Fruit fly (Drosophila melanogaster) whole organism, adult: ENCODE measurements around the gene CARPB.
A peak's percentile ranks its signal among the peaks of the same experiment; 100 is the strongest.

Source experiments
- CG11617 ChIP-seq: fragments of 200-800 bp; sonication (Bioruptor generic); optimal IDR thresholded peaks from 2 replicates; lab custom pipeline; 2017; ENCODE audit warnings: mild to moderate bottlenecking, missing biosample characterization, missing genetic modification reagents, missing genetic modification characterization
- CG12768 ChIP-seq: fragments of 200-800 bp; sonication (Bioruptor generic); optimal IDR thresholded peaks from 2 replicates; lab custom pipeline; 2017; ENCODE audit warnings: missing biosample characterization, missing genetic modification characterization, mild to moderate bottlenecking, moderate library complexity, missing genetic modification reagents
- CG14711 ChIP-seq: fragments of 200-800 bp; sonication (Bioruptor generic); optimal IDR thresholded peaks from 2 replicates; lab custom pipeline; 2018; ENCODE audit warnings: missing biosample characterization, mild to moderate bottlenecking, missing genetic modification characterization, moderate library complexity
- CG1620 ChIP-seq: fragments of 200-800 bp; sonication (Bioruptor generic); optimal IDR thresholded peaks from 2 replicates; lab custom pipeline; 2016; ENCODE audit warnings: missing biosample characterization, missing genetic modification characterization
- CG33017 ChIP-seq: fragments of 200-800 bp; sonication (Bioruptor generic); optimal IDR thresholded peaks from 2 replicates; lab custom pipeline; 2018; ENCODE audit warnings: missing biosample characterization, mild to moderate bottlenecking, missing genetic modification characterization, moderate library complexity
- CG5204 ChIP-seq: fragments of 200-800 bp; sonication (Bioruptor generic); optimal IDR thresholded peaks from 2 replicates; lab custom pipeline; 2016; ENCODE audit warnings: missing biosample characterization, missing genetic modification characterization
- CG7045 ChIP-seq: fragments of 200-800 bp; sonication (Bioruptor generic); optimal IDR thresholded peaks from 2 replicates; lab custom pipeline; 2017; ENCODE audit warnings: missing biosample characterization, mild to moderate bottlenecking, missing genetic modification characterization
- CG7101 ChIP-seq: fragments of 200-800 bp; sonication (Bioruptor generic); optimal IDR thresholded peaks from 2 replicates; lab custom pipeline; 2018; ENCODE audit warnings: missing biosample characterization, mild to moderate bottlenecking, missing genetic modification characterization, moderate library complexity
- Clk ChIP-seq: fragments of 200-800 bp; sonication (Bioruptor generic); optimal IDR thresholded peaks from 2 replicates; lab custom pipeline; 2017; ENCODE audit warnings: missing biosample characterization, missing genetic modification characterization
- Crg-1 ChIP-seq: fragments of 200-800 bp; sonication (Bioruptor generic); optimal IDR thresholded peaks from 2 replicates; lab custom pipeline; 2016; ENCODE audit warnings: missing biosample characterization, missing genetic modification characterization
- Hr96 ChIP-seq: fragments of 200-800 bp; sonication (Bioruptor generic); optimal IDR thresholded peaks from 2 replicates; lab custom pipeline; 2016; ENCODE audit warnings: missing biosample characterization, missing genetic modification characterization
- Mnt ChIP-seq: fragments of 200-800 bp; sonication (Bioruptor generic); optimal IDR thresholded peaks from 2 replicates; lab custom pipeline; 2016; ENCODE audit warnings: missing biosample characterization, mild to moderate bottlenecking, missing genetic modification characterization
- bab1 ChIP-seq: fragments of 200-800 bp; sonication (Bioruptor generic); optimal IDR thresholded peaks from 3 replicates; lab custom pipeline; 2019; ENCODE audit warnings: missing biosample characterization, mild to moderate bottlenecking, missing genetic modification characterization, moderate library complexity
- cic ChIP-seq: fragments of 200-800 bp; sonication (Bioruptor generic); optimal IDR thresholded peaks from 2 replicates; lab custom pipeline; 2017; ENCODE audit warnings: missing biosample characterization, mild to moderate bottlenecking, missing genetic modification characterization, moderate library complexity
- cnc ChIP-seq, 2 experiments: fragments of >200 bp; optimal IDR thresholded peaks; 2 replicates each; lab custom pipeline; 2017
- kay ChIP-seq: fragments of 200-800 bp; sonication (Bioruptor generic); peaks from one replicate; lab custom pipeline; 2016; ENCODE audit warnings: missing biosample characterization, missing genetic modification characterization, borderline replicate concordance
- ovo ChIP-seq: fragments of 200-800 bp; sonication (Bioruptor generic); optimal IDR thresholded peaks from 2 replicates; lab custom pipeline; 2016; ENCODE audit warnings: missing biosample characterization, missing genetic modification characterization
- pad ChIP-seq: fragments of 200-800 bp; sonication (Bioruptor generic); optimal IDR thresholded peaks from 3 replicates; lab custom pipeline; 2017; ENCODE audit warnings: missing biosample characterization, missing genetic modification characterization, mild to moderate bottlenecking, moderate library complexity, missing genetic modification reagents
- tj ChIP-seq: fragments of 200-800 bp; sonication (Bioruptor generic); optimal IDR thresholded peaks from 3 replicates; lab custom pipeline; 2017; ENCODE audit warnings: missing biosample characterization, mild to moderate bottlenecking, missing genetic modification characterization, moderate library complexity
- toe ChIP-seq: fragments of 200-800 bp; sonication (Bioruptor generic); optimal IDR thresholded peaks from 2 replicates; lab custom pipeline; 2016; ENCODE audit warnings: missing biosample characterization, missing genetic modification characterization

The CARPB gene

dm6 chrX:9757976-9758375, 25.0 kb upstream of the CARPB start:
- TF ChIP-seq toe (GFP tag; lab: Kevin White, UChicago) (no peak), cnc (optimal IDR thresholded peaks at IDR 0.05; lab: Kevin White, UChicago) (no peak), Hr96 (GFP tag; lab: Kevin White, UChicago) (no peak), CG33017 (no peak), CG12768 (no peak), CG5204 (GFP tag; lab: Kevin White, UChicago) (no peak)

dm6 chrX:9765565-9765964, 17.5 kb upstream of the CARPB start:
- TF ChIP-seq tj = no peak
- no peak for TF ChIP-seq cnc (optimal IDR thresholded peaks at IDR 0.05; lab: Kevin White, UChicago)
- no peak for TF ChIP-seq CG7101 (tag; lab: Kevin White, UChicago)
- no peak for TF ChIP-seq toe (GFP tag; lab: Kevin White, UChicago)
- TF ChIP-seq kay (GFP tag; lab: Kevin White, UChicago) = no peak
- TF ChIP-seq cic (GFP tag; lab: Kevin White, UChicago) = no peak
- no peak for TF ChIP-seq Clk
- no peak for TF ChIP-seq CG11617 (GFP tag; lab: Kevin White, UChicago)
- TF ChIP-seq Crg-1 = no peak
- TF ChIP-seq CG5204 (GFP tag; lab: Kevin White, UChicago) = no peak
- no peak for TF ChIP-seq ovo (GFP tag; lab: Kevin White, UChicago)
- no peak for TF ChIP-seq CG1620
- no peak for TF ChIP-seq Hr96 (GFP tag; lab: Kevin White, UChicago)
- TF ChIP-seq CG7045 (GFP tag; lab: Kevin White, UChicago) = no peak
- TF ChIP-seq Mnt (GFP tag; lab: Kevin White, UChicago) = no peak
- TF ChIP-seq CG12768 = no peak
- TF ChIP-seq CG33017 = no peak
- TF ChIP-seq CG14711 = no peak
- no peak for TF ChIP-seq pad (GFP tag; lab: Kevin White, UChicago)

- TF ChIP-seq tj (no peak), CG5204 (GFP tag; lab: Kevin White, UChicago) (no peak), pad (GFP tag; lab: Kevin White, UChicago) (no peak), Crg-1 (no peak), CG12768 (no peak), cic (GFP tag; lab: Kevin White, UChicago) (no peak), ovo (GFP tag; lab: Kevin White, UChicago) (no peak), kay (GFP tag; lab: Kevin White, UChicago) (no peak), CG7101 (tag; lab: Kevin White, UChicago) (no peak), Hr96 (GFP tag; lab: Kevin White, UChicago) (no peak), Mnt (GFP tag; lab: Kevin White, UChicago) (no peak), cnc (optimal IDR thresholded peaks at IDR 0.05; lab: Kevin White, UChicago) (no peak), CG14711 (no peak), CG11617 (GFP tag; lab: Kevin White, UChicago) (no peak), toe (GFP tag; lab: Kevin White, UChicago) (no peak), CG1620 (no peak), bab1 (GFP tag; lab: Kevin White, UChicago) (no peak)
These were observed 11.9 kb upstream of the CARPB start for dm6 chrX:9771084-9771483.

- TF ChIP-seq tj = peak; percentile 56
- TF ChIP-seq CG14711 = no peak
- peak; percentile 8 for TF ChIP-seq toe (GFP tag; lab: Kevin White, UChicago)
- no peak for TF ChIP-seq cnc (optimal IDR thresholded peaks at IDR 0.05; lab: Kevin White, UChicago)
- no peak for TF ChIP-seq cic (GFP tag; lab: Kevin White, UChicago)
- TF ChIP-seq kay (GFP tag; lab: Kevin White, UChicago) = no peak
- peak; percentile 61 for TF ChIP-seq ovo (GFP tag; lab: Kevin White, UChicago)
- peak; percentile 65 for TF ChIP-seq pad (GFP tag; lab: Kevin White, UChicago)
- TF ChIP-seq CG7101 (tag; lab: Kevin White, UChicago) = peak; percentile 31
- TF ChIP-seq Mnt (GFP tag; lab: Kevin White, UChicago) = peak; percentile 78
- TF ChIP-seq CG33017 = no peak
- peak; percentile 16 for TF ChIP-seq CG5204 (GFP tag; lab: Kevin White, UChicago)
- peak; percentile 77 for TF ChIP-seq Hr96 (GFP tag; lab: Kevin White, UChicago)
- no peak for TF ChIP-seq CG12768
- TF ChIP-seq CG7045 (GFP tag; lab: Kevin White, UChicago) = peak; percentile 29
- peak; percentile 82 for TF ChIP-seq bab1 (GFP tag; lab: Kevin White, UChicago)
- peak; percentile 67 for TF ChIP-seq Crg-1
- TF ChIP-seq CG1620 = peak; percentile 74
- TF ChIP-seq CG11617 (GFP tag; lab: Kevin White, UChicago) = peak; percentile 38
- TF ChIP-seq Clk = no peak
These were observed 4.5 kb upstream of the CARPB start, which contains the start of gene CG1354 for dm6 chrX:9778545-9778944. Gene CG1354 (plus strand): TSS chrX:9778742.

- no peak for TF ChIP-seq Clk
- no peak for TF ChIP-seq ovo (GFP tag; lab: Kevin White, UChicago)
- no peak for TF ChIP-seq CG1620
- no peak for TF ChIP-seq kay (GFP tag; lab: Kevin White, UChicago)
- TF ChIP-seq CG5204 (GFP tag; lab: Kevin White, UChicago) = no peak
- no peak for TF ChIP-seq Mnt (GFP tag; lab: Kevin White, UChicago)
- no peak for TF ChIP-seq CG7045 (GFP tag; lab: Kevin White, UChicago)
- TF ChIP-seq CG33017 = no peak
- no peak for TF ChIP-seq Crg-1
- TF ChIP-seq pad (GFP tag; lab: Kevin White, UChicago) = no peak
- no peak for TF ChIP-seq CG12768
- no peak for TF ChIP-seq cic (GFP tag; lab: Kevin White, UChicago)
- no peak for TF ChIP-seq Hr96 (GFP tag; lab: Kevin White, UChicago)
- TF ChIP-seq CG7101 (tag; lab: Kevin White, UChicago) = no peak
- TF ChIP-seq CG11617 (GFP tag; lab: Kevin White, UChicago) = no peak
- TF ChIP-seq tj = no peak
These were observed 4.3 kb downstream of the CARPB start for dm6 chrX:9787363-9787762.

- TF ChIP-seq tj (no peak), CG7101 (tag; lab: Kevin White, UChicago) (no peak), kay (GFP tag; lab: Kevin White, UChicago) (no peak), CG33017 (no peak), pad (GFP tag; lab: Kevin White, UChicago) (no peak), ovo (GFP tag; lab: Kevin White, UChicago) (no peak), CG5204 (GFP tag; lab: Kevin White, UChicago) (no peak), CG11617 (GFP tag; lab: Kevin White, UChicago) (no peak), cic (GFP tag; lab: Kevin White, UChicago) (no peak), Crg-1 (no peak), CG14711 (no peak), CG12768 (no peak)
These were observed 4.9 kb downstream of the CARPB start for dm6 chrX:9787941-9788340.
